Fruit fly (Drosophila melanogaster) whole organism, embryonic: Measurements from ENCODE around the gene ninaC.

Source experiments
- ATbp ChIP-seq: fragments of 200-800 bp; sonication (Bioruptor generic); optimal IDR thresholded peaks from 2 replicates; lab custom pipeline; 2017; ENCODE audit warnings: missing biosample characterization, mild to moderate bottlenecking, missing genetic modification characterization, missing genetic modification reagents
- Abd-B ChIP-seq: fragments of 200-800 bp; sonication (Bioruptor generic); optimal IDR thresholded peaks from 2 replicates; lab custom pipeline; 2018; ENCODE audit warnings: missing biosample characterization, mild to moderate bottlenecking, missing genetic modification characterization, moderate library complexity
- Antp ChIP-seq: fragments of 200-800 bp; sonication (Bioruptor generic); optimal IDR thresholded peaks from 3 replicates; lab custom pipeline; 2016; ENCODE audit warnings: missing biosample characterization, missing genetic modification characterization
- BEAF-32 ChIP-seq: fragments of 200-800 bp; sonication (Bioruptor generic); optimal IDR thresholded peaks from 3 replicates; lab custom pipeline; 2017; ENCODE audit warnings: missing biosample characterization, missing genetic modification characterization, mild to moderate bottlenecking, moderate library complexity, missing genetic modification reagents
- Bteb2 ChIP-seq: fragments of 200-800 bp; sonication (Bioruptor generic); optimal IDR thresholded peaks from 2 replicates; lab custom pipeline; 2016; ENCODE audit warnings: missing biosample characterization, missing genetic modification characterization
- CG11560 ChIP-seq: fragments of 200-800 bp; sonication (Bioruptor generic); IDR thresholded peaks from 3 replicates; pipeline ENCODE4 v1.3.6; 2022; ENCODE audit warnings: missing biosample characterization, missing genetic modification characterization
- CG12104 ChIP-seq: fragments of 200-800 bp; sonication (Bioruptor generic); optimal IDR thresholded peaks from 3 replicates; lab custom pipeline; 2016; ENCODE audit warnings: missing biosample characterization, missing genetic modification characterization
- CG1233 ChIP-seq: fragments of 200-800 bp; sonication (Bioruptor generic); optimal IDR thresholded peaks from 4 replicates; lab custom pipeline; 2018; ENCODE audit warnings: missing biosample characterization, mild to moderate bottlenecking, missing genetic modification characterization
- CG13424 ChIP-seq: fragments of 200-800 bp; sonication (Bioruptor generic); optimal IDR thresholded peaks from 2 replicates; lab custom pipeline; 2019; ENCODE audit warnings: missing biosample characterization, mild to moderate bottlenecking, missing genetic modification characterization, moderate library complexity
- CG15696 ChIP-seq: fragments of 200-800 bp; sonication (Bioruptor generic); optimal IDR thresholded peaks from 2 replicates; lab custom pipeline; 2019; ENCODE audit warnings: missing biosample characterization, mild to moderate bottlenecking, missing genetic modification characterization, moderate library complexity
- CG17186 ChIP-seq: fragments of 200-800 bp; sonication (Bioruptor generic); optimal IDR thresholded peaks from 3 replicates; lab custom pipeline; 2017; ENCODE audit warnings: missing biosample characterization, missing genetic modification reagents, missing genetic modification characterization
- CG17612 ChIP-seq: fragments of 200-800 bp; sonication (Bioruptor generic); IDR thresholded peaks from 2 replicates; pipeline ENCODE4 v1.3.6; 2022; ENCODE audit warnings: missing biosample characterization, missing genetic modification characterization
- CG18011 ChIP-seq: fragments of 200-800 bp; sonication (Bioruptor generic); optimal IDR thresholded peaks from 2 replicates; lab custom pipeline; 2017; ENCODE audit warnings: missing biosample characterization, missing genetic modification characterization, mild to moderate bottlenecking, moderate library complexity, missing genotype
- CG18262 ChIP-seq: fragments of 200-800 bp; optimal IDR thresholded peaks from 3 replicates; lab custom pipeline; 2019; ENCODE audit warnings: missing biosample characterization, mild to moderate bottlenecking, missing genetic modification characterization, moderate library complexity
- CG18476 ChIP-seq: fragments of 200-800 bp; sonication (Bioruptor generic); optimal IDR thresholded peaks from 2 replicates; lab custom pipeline; 2016; ENCODE audit warnings: missing biosample characterization, mild to moderate bottlenecking, missing genetic modification characterization
- CG3065 ChIP-seq: fragments of 200-800 bp; sonication (Bioruptor generic); optimal IDR thresholded peaks from 2 replicates; lab custom pipeline; 2016; ENCODE audit warnings: missing biosample characterization, missing genetic modification characterization
- CG31224 ChIP-seq: fragments of 200-800 bp; sonication (Bioruptor generic); IDR thresholded peaks from 2 replicates; pipeline ENCODE4 v1.3.6; 2022; ENCODE audit warnings: missing biosample characterization, missing genetic modification characterization
- CG31365 ChIP-seq: fragments of 200-800 bp; sonication (Bioruptor generic); optimal IDR thresholded peaks from 2 replicates; lab custom pipeline; 2018; ENCODE audit warnings: missing biosample characterization, mild to moderate bottlenecking, missing genetic modification characterization
- CG4854 ChIP-seq: fragments of 200-800 bp; sonication (Bioruptor generic); optimal IDR thresholded peaks from 2 replicates; lab custom pipeline; 2016; ENCODE audit warnings: missing biosample characterization, missing genetic modification characterization, inconsistent platforms
- CG6683 ChIP-seq: fragments of 200-800 bp; sonication (Bioruptor generic); optimal IDR thresholded peaks from 2 replicates; lab custom pipeline; 2017; ENCODE audit warnings: missing biosample characterization, mild to moderate bottlenecking, missing genetic modification characterization, missing genetic modification reagents
- CG7839 ChIP-seq: fragments of 200-800 bp; sonication (Bioruptor generic); optimal IDR thresholded peaks from 3 replicates; lab custom pipeline; 2018; ENCODE audit warnings: missing biosample characterization, mild to moderate bottlenecking, missing genetic modification characterization, moderate library complexity
- Chrac-16 ChIP-seq: fragments of 200-800 bp; sonication (Bioruptor generic); optimal IDR thresholded peaks from 3 replicates; lab custom pipeline; 2016; ENCODE audit warnings: missing biosample characterization, missing genetic modification characterization
- CrebB ChIP-seq: fragments of 200-800 bp; sonication (Bioruptor generic); optimal IDR thresholded peaks from 3 replicates; lab custom pipeline; 2018; ENCODE audit warnings: missing biosample characterization, mild to moderate bottlenecking, missing genetic modification characterization
- Dip2 ChIP-seq: fragments of 200-800 bp; sonication (Bioruptor generic); IDR thresholded peaks from 2 replicates; pipeline ENCODE4 v1.3.6; 2022; ENCODE audit warnings: missing biosample characterization, missing genetic modification characterization
- E2f1 ChIP-seq: fragments of 200-800 bp; sonication (Bioruptor generic); IDR thresholded peaks from 2 replicates; pipeline ENCODE4 v1.3.6; 2022; ENCODE audit warnings: missing biosample characterization, missing genetic modification characterization
- Elba2 ChIP-seq: fragments of 200-800 bp; sonication (Bioruptor generic); optimal IDR thresholded peaks from 3 replicates; lab custom pipeline; 2016; ENCODE audit warnings: missing biosample characterization, missing genetic modification characterization
- HLH54F ChIP-seq: fragments of 200-800 bp; sonication (Bioruptor generic); optimal IDR thresholded peaks from 3 replicates; lab custom pipeline; 2016; ENCODE audit warnings: missing biosample characterization, missing genetic modification characterization
- Jarid2 ChIP-seq: fragments of 200-800 bp; sonication (Bioruptor generic); optimal IDR thresholded peaks from 3 replicates; lab custom pipeline; 2017; ENCODE audit warnings: mild to moderate bottlenecking, missing biosample characterization, missing genetic modification reagents, missing genetic modification characterization
- Max ChIP-seq: fragments of 200-800 bp; sonication (Bioruptor generic); optimal IDR thresholded peaks from 2 replicates; lab custom pipeline; 2016; ENCODE audit warnings: missing biosample characterization, mild to moderate bottlenecking, missing genetic modification characterization
- NFAT ChIP-seq: fragments of 200-800 bp; sonication (Bioruptor generic); IDR thresholded peaks from 2 replicates; pipeline ENCODE4 v1.3.6; 2022; ENCODE audit warnings: missing biosample characterization, missing genetic modification characterization
- TFAM ChIP-seq: fragments of 200-800 bp; sonication (Bioruptor generic); optimal IDR thresholded peaks from 2 replicates; lab custom pipeline; 2017; ENCODE audit warnings: missing biosample characterization, missing genetic modification characterization, inconsistent platforms
- ab ChIP-seq: fragments of 200-800 bp; sonication (Bioruptor generic); optimal IDR thresholded peaks from 2 replicates; lab custom pipeline; 2016; ENCODE audit warnings: missing biosample characterization, missing genetic modification characterization
- ase ChIP-seq: fragments of 200-800 bp; sonication (Bioruptor generic); IDR thresholded peaks from 3 replicates; pipeline ENCODE4 v1.3.6; 2022; ENCODE audit warnings: missing biosample characterization, missing genetic modification characterization
- btn ChIP-seq: fragments of 200-800 bp; sonication (Bioruptor generic); optimal IDR thresholded peaks from 2 replicates; lab custom pipeline; 2016; ENCODE audit warnings: missing biosample characterization, missing genetic modification characterization
- crol ChIP-seq: fragments of 200-800 bp; sonication (Bioruptor generic); IDR thresholded peaks from 2 replicates; pipeline ENCODE4 v1.3.6; 2022; ENCODE audit warnings: missing biosample characterization, missing genetic modification characterization
- da ChIP-seq: fragments of 200-800 bp; sonication (Bioruptor generic); optimal IDR thresholded peaks from 2 replicates; lab custom pipeline; 2016; ENCODE audit warnings: missing biosample characterization, missing genetic modification characterization
- disco-r ChIP-seq: fragments of 200-800 bp; sonication (Bioruptor generic); optimal IDR thresholded peaks from 2 replicates; lab custom pipeline; 2016; ENCODE audit warnings: missing biosample characterization, missing genetic modification characterization
- dmrt99B ChIP-seq: fragments of 200-800 bp; sonication (Bioruptor generic); optimal IDR thresholded peaks from 2 replicates; lab custom pipeline; 2018; ENCODE audit warnings: missing biosample characterization, mild to moderate bottlenecking, missing genetic modification characterization, moderate library complexity
- fd64A ChIP-seq: fragments of 200-800 bp; sonication (Bioruptor generic); optimal IDR thresholded peaks from 3 replicates; lab custom pipeline; 2018; ENCODE audit warnings: missing biosample characterization, mild to moderate bottlenecking, missing genetic modification characterization
- fru ChIP-seq: fragments of >200 bp; optimal IDR thresholded peaks from 2 replicates; lab custom pipeline; 2017
- h ChIP-seq: fragments of >200 bp; optimal IDR thresholded peaks from 2 replicates; lab custom pipeline; 2017
- kay ChIP-seq: fragments of 200-800 bp; sonication (Bioruptor generic); optimal IDR thresholded peaks from 2 replicates; lab custom pipeline; 2016; ENCODE audit warnings: missing biosample characterization, missing genetic modification characterization
- lov ChIP-seq, 2 experiments: fragments of 200-800 bp in 1 of 2; fragments of >200 bp in 1 of 2; sonication (Bioruptor generic) in 1 of 2; IDR thresholded peaks in 1 of 2; optimal IDR thresholded peaks in 1 of 2; 2 replicates in 1 of 2; 3 replicates in 1 of 2; pipeline versions ENCODE4 v1.3.6 to Lab custom; 2017 to 2022; ENCODE audit warnings: missing biosample characterization in 1 of 2, missing genetic modification characterization in 1 of 2
- pros ChIP-seq: fragments of 200-800 bp; sonication (Bioruptor generic); optimal IDR thresholded peaks from 3 replicates; lab custom pipeline; 2019; ENCODE audit warnings: missing biosample characterization, mild to moderate bottlenecking, missing genetic modification characterization, moderate library complexity
- sr ChIP-seq: fragments of 200-800 bp; sonication (Bioruptor generic); IDR thresholded peaks from 3 replicates; pipeline ENCODE4 v1.3.6; 2022; ENCODE audit warnings: missing biosample characterization, missing genetic modification characterization
- stc ChIP-seq: fragments of 200-800 bp; sonication (Bioruptor generic); IDR thresholded peaks from 2 replicates; pipeline ENCODE4 v1.3.6; 2022; ENCODE audit warnings: missing biosample characterization, missing genetic modification characterization
- stwl ChIP-seq: fragments of 200-800 bp; sonication (Bioruptor generic); optimal IDR thresholded peaks from 3 replicates; lab custom pipeline; 2018; ENCODE audit warnings: missing biosample characterization, mild to moderate bottlenecking, missing genetic modification characterization, moderate library complexity
- sug ChIP-seq: fragments of 200-800 bp; optimal IDR thresholded peaks from 2 replicates; lab custom pipeline; 2019; ENCODE audit warnings: missing biosample characterization, mild to moderate bottlenecking, missing genetic modification characterization, moderate library complexity
- ttk ChIP-seq: fragments of 200-800 bp; sonication (Bioruptor generic); IDR thresholded peaks from 2 replicates; pipeline ENCODE4 v2.1.2; 2022; ENCODE audit warnings: missing biosample characterization, missing genetic modification characterization

Gene ninaC

dm6 chr2L:7420305-7421287, 43.1 kb downstream of the ninaC start (continued):
- no peak for TF ChIP-seq sr (GFP tag; lab: Robert Waterston, UW)
- no peak for TF ChIP-seq Elba2 (GFP tag; lab: Kevin White, UChicago)
- no peak for TF ChIP-seq pros (GFP tag; lab: Kevin White, UChicago)
- no peak for TF ChIP-seq CG12104 (GFP tag; lab: Kevin White, UChicago)
- TF ChIP-seq stwl: no peak
- TF ChIP-seq lov (optimal IDR thresholded peaks at IDR 0.05; lab: Kevin White, UChicago): no peak
- TF ChIP-seq lov (GFP tag; IDR thresholded peaks at IDR 0.05; lab: Robert Waterston, UW): no peak
- TF ChIP-seq CG31365: no peak
- no peak for TF ChIP-seq CG4854
- TF ChIP-seq CG18262 (tag; lab: Kevin White, UChicago): peak; percentile 47
- peak; percentile 7 for TF ChIP-seq btn (GFP tag; lab: Kevin White, UChicago)
- TF ChIP-seq h (lab: Kevin White, UChicago): no peak
- TF ChIP-seq CG17612 (GFP tag; lab: Robert Waterston, UW): no peak
- TF ChIP-seq CG7839 (tag; lab: Kevin White, UChicago): peak; percentile 73
- TF ChIP-seq Abd-B (GFP tag; lab: Kevin White, UChicago): peak; percentile 9
- no peak for TF ChIP-seq CG3065 (GFP tag; lab: Kevin White, UChicago)
- peak; percentile 47 for TF ChIP-seq CrebB (tag; lab: Kevin White, UChicago)
- no peak for TF ChIP-seq Jarid2 (GFP tag; lab: Kevin White, UChicago)
- TF ChIP-seq fd64A (GFP tag; lab: Kevin White, UChicago): no peak
- TF ChIP-seq fru (lab: Kevin White, UChicago): no peak
- peak; percentile 37 for TF ChIP-seq CG13424 (tag; lab: Kevin White, UChicago)
- peak; percentile 34 for TF ChIP-seq ab (GFP tag; lab: Kevin White, UChicago)
- peak; percentile 19 for TF ChIP-seq da
- TF ChIP-seq BEAF-32 (GFP tag; lab: Kevin White, UChicago): no peak
- no peak for TF ChIP-seq Max
- peak; percentile 65 for TF ChIP-seq NFAT
- peak; percentile 53; the same call in 1 of the 2 replicates for TF ChIP-seq ttk (GFP tag; lab: Robert Waterston, UW)
- TF ChIP-seq TFAM: no peak
- no peak for TF ChIP-seq CG1233 (GFP tag; lab: Kevin White, UChicago)
- TF ChIP-seq CG18476 (GFP tag; lab: Kevin White, UChicago): no peak
- no peak for TF ChIP-seq kay
- TF ChIP-seq disco-r (GFP tag; lab: Kevin White, UChicago): peak; percentile 39
- TF ChIP-seq Antp (GFP tag; lab: Kevin White, UChicago): peak; percentile 78
- TF ChIP-seq crol (GFP tag; lab: Robert Waterston, UW): 0 out of 2 replicates have a peak, but pooled peaks have one; percentile 36
- TF ChIP-seq sug (tag; lab: Kevin White, UChicago): no peak
- TF ChIP-seq ase: 0 out of 3 replicates have a peak, but pooled peaks have one; percentile 13
- no peak for TF ChIP-seq CG17186 (GFP tag; lab: Kevin White, UChicago)
- TF ChIP-seq Dip2: no peak
- no peak for TF ChIP-seq Bteb2
- TF ChIP-seq CG15696 (tag; lab: Kevin White, UChicago): no peak
- peak; percentile 43; the same call in 1 of the 3 replicates for TF ChIP-seq CG11560 (tag; lab: Robert Waterston, UW)
- peak; percentile 63 for TF ChIP-seq Chrac-16 (GFP tag; lab: Kevin White, UChicago)
- TF ChIP-seq E2f1 (GFP tag; lab: Robert Waterston, UW): peak; percentile 58
- TF ChIP-seq CG31224 (GFP tag; lab: Robert Waterston, UW): peak; percentile 65
- TF ChIP-seq CG18011 (GFP tag; lab: Kevin White, UChicago): no peak
- peak; percentile 56 for TF ChIP-seq dmrt99B (tag; lab: Kevin White, UChicago)
- TF ChIP-seq CG6683: peak; percentile 29
- TF ChIP-seq HLH54F: peak; percentile 81
- TF ChIP-seq ATbp (GFP tag; lab: Kevin White, UChicago): peak; percentile 57
- no peak for TF ChIP-seq stc (GFP tag; lab: Robert Waterston, UW)
